Fruit fly (Drosophila melanogaster) whole organism, wandering third instar larva: ENCODE measurements around the gene CG17752.

Experiments used
- CG32264 ChIP-seq: fragments of 200-800 bp; sonication (Bioruptor generic); optimal IDR thresholded peaks from 2 replicates; lab custom pipeline; 2016; ENCODE audit warnings: missing biosample characterization, missing genetic modification characterization
- CG9705 ChIP-seq: fragments of 200-800 bp; sonication (Bioruptor generic); optimal IDR thresholded peaks from 2 replicates; lab custom pipeline; 2018; ENCODE audit warnings: missing biosample characterization, mild to moderate bottlenecking, missing genetic modification characterization
- HLH106 ChIP-seq: fragments of 200-800 bp; optimal IDR thresholded peaks from 3 replicates; lab custom pipeline; 2019; ENCODE audit warnings: missing biosample characterization, mild to moderate bottlenecking, missing genetic modification characterization, moderate library complexity
- Hr78 ChIP-seq: fragments of >200 bp; optimal IDR thresholded peaks from 2 replicates; lab custom pipeline; 2017; ENCODE audit warnings: missing biosample characterization, missing genetic modification characterization
- OdsH ChIP-seq: fragments of 200-800 bp; sonication (Bioruptor generic); optimal IDR thresholded peaks from 2 replicates; lab custom pipeline; 2016; ENCODE audit warnings: missing biosample characterization, mild to moderate bottlenecking, missing genetic modification characterization
- Sp1 ChIP-seq: fragments of 200-800 bp; sonication (Bioruptor generic); optimal IDR thresholded peaks from 3 replicates; lab custom pipeline; 2019; ENCODE audit warnings: missing biosample characterization, mild to moderate bottlenecking, missing genetic modification characterization, moderate library complexity
- br ChIP-seq: fragments of 200-800 bp; sonication (Bioruptor generic); optimal IDR thresholded peaks from 2 replicates; lab custom pipeline; 2016; ENCODE audit warnings: missing biosample characterization, missing genetic modification characterization
- foxo ChIP-seq, 2 experiments: fragments of 200-800 bp; sonication (Bioruptor generic); optimal IDR thresholded peaks; 2 replicates in 1 of 2; 3 replicates in 1 of 2; lab custom pipeline; 2016 to 2017; ENCODE audit warnings: missing biosample characterization in 2 of 2, missing genetic modification characterization in 2 of 2
- fru ChIP-seq: fragments of 200-800 bp; sonication (Bioruptor generic); optimal IDR thresholded peaks from 3 replicates; lab custom pipeline; 2016; ENCODE audit warnings: missing biosample characterization, mild to moderate bottlenecking, missing genetic modification characterization
- h ChIP-seq: fragments of 200-800 bp; sonication (Bioruptor generic); optimal IDR thresholded peaks from 3 replicates; lab custom pipeline; 2016; ENCODE audit warnings: missing biosample characterization, mild to moderate bottlenecking, missing genetic modification characterization
- pan ChIP-seq: fragments of >200 bp; optimal IDR thresholded peaks from 2 replicates; lab custom pipeline; 2017
- psq ChIP-seq: fragments of 200-800 bp; sonication (Bioruptor generic); optimal IDR thresholded peaks from 3 replicates; lab custom pipeline; 2017; ENCODE audit warnings: missing biosample characterization, mild to moderate bottlenecking, missing genetic modification characterization, moderate library complexity
- rgr ChIP-seq: fragments of 200-800 bp; sonication (Bioruptor generic); optimal IDR thresholded peaks from 3 replicates; lab custom pipeline; 2016; ENCODE audit warnings: missing biosample characterization, mild to moderate bottlenecking, missing genetic modification characterization
- woc ChIP-seq: sonication (Bioruptor generic); optimal IDR thresholded peaks from 2 replicates; lab custom pipeline; 2016; ENCODE audit warnings: missing biosample characterization, mild to moderate bottlenecking, missing genetic modification characterization

dm6 chr3R:19632685-19633116, 22.7 kb downstream of the CG17752 start, which contains the start of gene CG6231:
- TF ChIP-seq foxo (GFP tag; optimal IDR thresholded peaks at IDR 0.05; lab: Kevin White, UChicago): no peak
- peak; percentile 34 for TF ChIP-seq h (GFP tag; lab: Kevin White, UChicago)
- no peak for TF ChIP-seq Hr78
- no peak for TF ChIP-seq br (GFP tag; lab: Kevin White, UChicago)
- TF ChIP-seq rgr: no peak
- TF ChIP-seq psq: no peak
- no peak for TF ChIP-seq CG32264 (GFP tag; lab: Kevin White, UChicago)
- TF ChIP-seq woc (GFP tag; lab: Kevin White, UChicago): no peak
- TF ChIP-seq CG9705 (GFP tag; lab: Kevin White, UChicago): no peak
- no peak for TF ChIP-seq pan (lab: Kevin White, UChicago)
- no peak for TF ChIP-seq OdsH
- TF ChIP-seq Sp1 (GFP tag; lab: Kevin White, UChicago): no peak
- no peak for TF ChIP-seq fru (GFP tag; lab: Kevin White, UChicago)
- TF ChIP-seq HLH106 (tag; lab: Kevin White, UChicago): no peak
